Worm (Caenorhabditis elegans): Measurements from ENCODE around the gene srh-48.

srh-48 gene

ce11 chrII:9372393-9372792 is 7.5 kb upstream of the srh-48 start, which contains the start of gene C06C3.3:
Gene C06C3.3, minus strand, starts transcription at chrII:9372493.
- TF ChIP-seq pes-1 (GFP tag; IDR thresholded peaks at IDR 0.05) (no peak), hmbx-1 (tag; optimal IDR thresholded peaks at IDR 0.05) (no peak), B0310.2 (tag; optimal IDR thresholded peaks at IDR 0.05) (no peak), ama-1 (optimal IDR thresholded peaks at IDR 0.05) (no peak), scrt-1 (GFP tag; IDR thresholded peaks at IDR 0.05) (no peak), hmg-4 (GFP tag; optimal IDR thresholded peaks at IDR 0.05) (no peak), sea-1 (GFP tag; conservative IDR thresholded peaks at IDR 0.05) (no peak), tbx-37 (GFP tag; conservative IDR thresholded peaks at IDR 0.05) (no peak), tbx-11 (GFP tag; IDR thresholded peaks at IDR 0.05) (no peak)

ce11 chrII:9372991-9373390 is 6.9 kb upstream of the srh-48 start, which contains the start of gene C06C3.4:
Gene C06C3.4, plus strand, starts transcription at chrII:9373291.
- TF ChIP-seq ceh-36 (tag; optimal IDR thresholded peaks at IDR 0.05) (no peak), hmg-4 (GFP tag; optimal IDR thresholded peaks at IDR 0.05) (no peak), pes-1 (GFP tag; IDR thresholded peaks at IDR 0.05) (no peak), flt-1 (GFP tag; IDR thresholded peaks at IDR 0.05) (no peak), ama-1 (optimal IDR thresholded peaks at IDR 0.05) (no peak), tbx-11 (GFP tag; IDR thresholded peaks at IDR 0.05) (no peak), ceh-13 (GFP tag; optimal IDR thresholded peaks at IDR 0.05) (no peak), B0310.2 (tag; optimal IDR thresholded peaks at IDR 0.05) (no peak), tbx-37 (GFP tag; conservative IDR thresholded peaks at IDR 0.05) (no peak), F13C5.2 (tag; optimal IDR thresholded peaks at IDR 0.05) (no peak), tra-4 (tag; optimal IDR thresholded peaks at IDR 0.05) (no peak), hnd-1 (tag; optimal IDR thresholded peaks at IDR 0.05) (no peak), aly-1 (tag; optimal IDR thresholded peaks at IDR 0.05) (no peak), scrt-1 (GFP tag; IDR thresholded peaks at IDR 0.05) (no peak), ets-7 (tag; optimal IDR thresholded peaks at IDR 0.05) (no peak), hmbx-1 (tag; optimal IDR thresholded peaks at IDR 0.05) (no peak)

- TF ChIP-seq tra-4 (tag; optimal IDR thresholded peaks at IDR 0.05) (no peak), ets-7 (tag; optimal IDR thresholded peaks at IDR 0.05) (no peak), ceh-13 (GFP tag; optimal IDR thresholded peaks at IDR 0.05) (no peak), sea-1 (GFP tag; conservative IDR thresholded peaks at IDR 0.05) (no peak), hnd-1 (tag; optimal IDR thresholded peaks at IDR 0.05) (no peak), hmg-4 (GFP tag; optimal IDR thresholded peaks at IDR 0.05) (no peak), scrt-1 (GFP tag; IDR thresholded peaks at IDR 0.05) (no peak), tbx-37 (GFP tag; conservative IDR thresholded peaks at IDR 0.05) (no peak), pes-1 (GFP tag; IDR thresholded peaks at IDR 0.05) (no peak), ceh-36 (tag; optimal IDR thresholded peaks at IDR 0.05) (no peak), aly-1 (tag; optimal IDR thresholded peaks at IDR 0.05) (no peak)
Measured at ce11 chrII:9374807-9375206, 5.1 kb upstream of the srh-48 start, which contains the start of gene C06C3.12. Gene C06C3.12, plus strand, starts transcription at chrII:9375107.

ce11 chrII:9377158-9377557 is 2.7 kb upstream of the srh-48 start, which contains the start of gene C06C3.10:
Gene C06C3.10, minus strand, starts transcription at chrII:9377258.
- no peak for TF ChIP-seq flt-1 (GFP tag; IDR thresholded peaks at IDR 0.05)
- TF ChIP-seq B0310.2 (tag; optimal IDR thresholded peaks at IDR 0.05) = no peak
- no peak for TF ChIP-seq hnd-1 (tag; optimal IDR thresholded peaks at IDR 0.05)
- TF ChIP-seq ceh-36 (tag; optimal IDR thresholded peaks at IDR 0.05) = no peak
- no peak for TF ChIP-seq hmbx-1 (tag; optimal IDR thresholded peaks at IDR 0.05)
- no peak for TF ChIP-seq tbx-11 (GFP tag; IDR thresholded peaks at IDR 0.05)
- no peak for TF ChIP-seq pes-1 (GFP tag; IDR thresholded peaks at IDR 0.05)
- no peak for TF ChIP-seq ceh-13 (GFP tag; optimal IDR thresholded peaks at IDR 0.05)
- TF ChIP-seq hmg-4 (GFP tag; optimal IDR thresholded peaks at IDR 0.05) = no peak
- TF ChIP-seq tbx-37 (GFP tag; conservative IDR thresholded peaks at IDR 0.05) = no peak
- no peak for TF ChIP-seq aly-1 (tag; optimal IDR thresholded peaks at IDR 0.05)
- TF ChIP-seq tra-4 (tag; optimal IDR thresholded peaks at IDR 0.05) = no peak
- TF ChIP-seq F13C5.2 (tag; optimal IDR thresholded peaks at IDR 0.05) = no peak

DNA sequence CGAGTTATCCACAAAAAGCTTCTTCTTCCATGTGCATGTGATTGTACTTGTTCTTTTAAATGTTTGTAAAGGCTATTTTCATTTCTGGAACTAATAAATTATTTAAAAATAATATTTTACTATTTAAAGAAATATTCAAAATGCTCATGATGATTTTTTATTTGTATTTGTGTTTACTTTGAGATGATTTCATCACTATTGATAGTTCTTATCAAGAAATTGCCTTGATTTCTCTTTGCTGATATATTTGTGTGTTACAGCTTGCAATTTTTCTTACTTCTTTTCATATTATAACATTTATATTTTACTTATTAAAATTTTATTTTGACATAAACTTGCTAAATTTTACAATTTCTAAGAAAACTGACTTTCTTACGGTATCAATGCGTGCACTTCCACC is 1.7 kb upstream of the srh-48 start:
- TF ChIP-seq ceh-13 (GFP tag; optimal IDR thresholded peaks at IDR 0.05) = no peak
- TF ChIP-seq flt-1 (GFP tag; IDR thresholded peaks at IDR 0.05) = no peak
- no peak for TF ChIP-seq B0310.2 (tag; optimal IDR thresholded peaks at IDR 0.05)
- no peak for TF ChIP-seq hnd-1 (tag; optimal IDR thresholded peaks at IDR 0.05)
- TF ChIP-seq tbx-37 (GFP tag; conservative IDR thresholded peaks at IDR 0.05) = no peak
- no peak for TF ChIP-seq aly-1 (tag; optimal IDR thresholded peaks at IDR 0.05)
- no peak for TF ChIP-seq hmg-4 (GFP tag; optimal IDR thresholded peaks at IDR 0.05)
- no peak for TF ChIP-seq scrt-1 (GFP tag; IDR thresholded peaks at IDR 0.05)
- TF ChIP-seq sea-1 (GFP tag; conservative IDR thresholded peaks at IDR 0.05) = no peak
- no peak for TF ChIP-seq pes-1 (GFP tag; IDR thresholded peaks at IDR 0.05)

DNA sequence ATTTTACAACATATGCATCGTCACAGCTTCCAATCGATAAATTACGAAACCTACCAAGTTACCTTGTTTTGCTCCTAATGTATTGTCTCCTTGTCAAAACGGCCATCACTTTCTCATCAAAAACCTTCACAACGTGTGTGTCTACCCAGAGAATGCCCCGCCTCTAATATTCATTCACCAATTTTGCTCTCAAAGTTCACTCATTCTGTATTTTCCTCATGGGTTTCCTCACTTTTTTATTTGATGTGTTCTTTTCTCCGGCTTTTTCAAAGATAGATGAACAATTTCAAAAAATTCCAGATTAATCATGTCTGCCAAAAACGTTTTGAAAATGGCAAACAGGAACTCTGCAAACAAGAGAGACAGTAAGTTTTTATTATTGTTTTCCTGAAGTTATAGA is 5.3 kb downstream of the srh-48 start, which contains the start of gene C06C3.7:
Gene C06C3.7, plus strand, starts transcription at position 301 of the 400 bp plus-strand sequence.
- no peak for TF ChIP-seq ceh-36 (tag; optimal IDR thresholded peaks at IDR 0.05)
- TF ChIP-seq scrt-1 (GFP tag; IDR thresholded peaks at IDR 0.05) = no peak
- no peak for TF ChIP-seq B0310.2 (tag; optimal IDR thresholded peaks at IDR 0.05)
- TF ChIP-seq pes-1 (GFP tag; IDR thresholded peaks at IDR 0.05) = no peak
- no peak for TF ChIP-seq sea-1 (GFP tag; conservative IDR thresholded peaks at IDR 0.05)
- TF ChIP-seq hnd-1 (tag; optimal IDR thresholded peaks at IDR 0.05) = no peak
- TF ChIP-seq ama-1 (optimal IDR thresholded peaks at IDR 0.05) = no peak
- TF ChIP-seq hmbx-1 (tag; optimal IDR thresholded peaks at IDR 0.05) = no peak
- TF ChIP-seq tra-4 (tag; optimal IDR thresholded peaks at IDR 0.05) = no peak

DNA sequence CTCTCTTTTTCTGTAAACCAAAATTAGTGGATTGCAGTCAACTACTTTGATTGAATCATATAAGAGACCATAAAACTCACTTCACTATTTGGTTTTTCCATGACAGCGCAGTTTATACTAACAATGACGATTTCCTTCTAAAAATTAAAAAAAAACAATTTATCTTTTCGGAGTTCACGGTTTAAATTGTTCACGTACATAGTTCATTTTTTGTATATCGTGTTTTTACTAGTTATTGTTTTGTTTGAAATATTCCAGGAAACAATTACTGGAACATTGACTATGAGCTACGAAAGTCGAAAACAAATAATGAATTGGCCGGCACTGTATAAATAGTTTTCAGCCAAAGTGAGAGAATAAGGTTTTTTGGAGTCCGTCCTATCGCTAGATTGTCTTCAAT is 12.8 kb downstream of the srh-48 start, which contains the start of gene lido-17:
Gene lido-17, minus strand, starts transcription at position 101 of the 400 bp plus-strand sequence.
- TF ChIP-seq tbx-37 (GFP tag; conservative IDR thresholded peaks at IDR 0.05) = no peak
- TF ChIP-seq flt-1 (GFP tag; IDR thresholded peaks at IDR 0.05) = no peak
- no peak for TF ChIP-seq hnd-1 (tag; optimal IDR thresholded peaks at IDR 0.05)
- no peak for TF ChIP-seq B0310.2 (tag; optimal IDR thresholded peaks at IDR 0.05)
- no peak for TF ChIP-seq ceh-13 (GFP tag; optimal IDR thresholded peaks at IDR 0.05)
- TF ChIP-seq sea-1 (GFP tag; conservative IDR thresholded peaks at IDR 0.05) = no peak

- TF ChIP-seq sea-1 (GFP tag; conservative IDR thresholded peaks at IDR 0.05) = no peak
- TF ChIP-seq ceh-13 (GFP tag; optimal IDR thresholded peaks at IDR 0.05) = no peak
- TF ChIP-seq scrt-1 (GFP tag; IDR thresholded peaks at IDR 0.05) = no peak
- no peak for TF ChIP-seq hmg-4 (GFP tag; optimal IDR thresholded peaks at IDR 0.05)
- TF ChIP-seq tra-4 (tag; optimal IDR thresholded peaks at IDR 0.05) = no peak
- TF ChIP-seq ceh-36 (tag; optimal IDR thresholded peaks at IDR 0.05) = no peak
- no peak for TF ChIP-seq hmbx-1 (tag; optimal IDR thresholded peaks at IDR 0.05)
- no peak for TF ChIP-seq tbx-11 (GFP tag; IDR thresholded peaks at IDR 0.05)
- no peak for TF ChIP-seq ama-1 (optimal IDR thresholded peaks at IDR 0.05)
- no peak for TF ChIP-seq tbx-37 (GFP tag; conservative IDR thresholded peaks at IDR 0.05)
- TF ChIP-seq aly-1 (tag; optimal IDR thresholded peaks at IDR 0.05) = no peak
Measured at ce11 chrII:9397496-9397895, 17.6 kb downstream of the srh-48 start, which contains the start of gene Y51B9A.9. Gene Y51B9A.9, minus strand, starts transcription at chrII:9397596.

All from whole organism, early embryonic.